Fruit fly (Drosophila melanogaster) whole organism, embryonic: ENCODE measurements around the gene Cyp313a5.

Source experiments
- CG11093 ChIP-seq: fragments of 200-800 bp; sonication (Bioruptor generic); IDR thresholded peaks from 3 replicates; pipeline ENCODE4 v1.3.6; 2022; ENCODE audit warnings: missing biosample characterization, missing genetic modification characterization
- CG4328 ChIP-seq: fragments of 200-800 bp; sonication (Bioruptor generic); optimal IDR thresholded peaks from 3 replicates; lab custom pipeline; 2017; ENCODE audit warnings: missing biosample characterization, missing genetic modification reagents, missing genetic modification characterization
- CG4424 ChIP-seq: fragments of 200-800 bp; sonication (Bioruptor generic); optimal IDR thresholded peaks from 3 replicates; lab custom pipeline; 2016; ENCODE audit warnings: missing biosample characterization, missing genetic modification characterization
- CG8478 ChIP-seq: fragments of >200 bp; optimal IDR thresholded peaks from 2 replicates; lab custom pipeline; 2018
- CG8924 ChIP-seq: fragments of 200-800 bp; optimal IDR thresholded peaks from 3 replicates; lab custom pipeline; 2019; ENCODE audit warnings: missing biosample characterization, mild to moderate bottlenecking, missing genetic modification characterization, moderate library complexity
- Fer2 ChIP-seq: fragments of 200-800 bp; sonication (Bioruptor generic); optimal IDR thresholded peaks from 2 replicates; lab custom pipeline; 2018; ENCODE audit warnings: missing biosample characterization, mild to moderate bottlenecking, missing genetic modification characterization, moderate library complexity
- NC2α ChIP-seq: fragments of 200-800 bp; sonication (Bioruptor generic); optimal IDR thresholded peaks from 2 replicates; lab custom pipeline; 2016; ENCODE audit warnings: missing biosample characterization, missing genetic modification characterization
- cad ChIP-seq: fragments of >200 bp; optimal IDR thresholded peaks from 2 replicates; lab custom pipeline; 2017; ENCODE audit warnings: missing biosample characterization, missing genetic modification characterization
- chm ChIP-seq: fragments of 200-800 bp; sonication (Bioruptor generic); IDR thresholded peaks from 2 replicates; pipeline ENCODE4 v1.3.6; 2022; ENCODE audit warnings: missing biosample characterization, missing genetic modification characterization
- kah ChIP-seq: fragments of 200-800 bp; sonication (Bioruptor generic); optimal IDR thresholded peaks from 2 replicates; lab custom pipeline; 2018; ENCODE audit warnings: missing biosample characterization, mild to moderate bottlenecking, missing genetic modification characterization

- no peak for TF ChIP-seq kah
- no peak for TF ChIP-seq cad (GFP tag; lab: Kevin White, UChicago)
- TF ChIP-seq NC2α (GFP tag; lab: Kevin White, UChicago): no peak
- no peak for TF ChIP-seq CG8924
- no peak for TF ChIP-seq Fer2 (tag; lab: Kevin White, UChicago)
- TF ChIP-seq CG11093 (GFP tag; lab: Robert Waterston, UW): no peak
- TF ChIP-seq CG4424 (GFP tag; lab: Kevin White, UChicago): no peak
- TF ChIP-seq CG8478: no peak
- TF ChIP-seq chm (GFP tag; lab: Robert Waterston, UW): no peak
- TF ChIP-seq CG4328 (GFP tag; lab: Kevin White, UChicago): no peak
These were observed 4.7 kb upstream of the Cyp313a5 start, which contains the start of gene Cyp313a3 for dm6 chr3R:12239166-12239565.
